Fruit fly (Drosophila melanogaster) whole organism, embryonic: ENCODE results near the gene CG15333.

Experiments used
- Antp ChIP-seq: fragments of 200-800 bp; sonication (Bioruptor generic); optimal IDR thresholded peaks from 3 replicates; lab custom pipeline; 2016; ENCODE audit warnings: missing biosample characterization, missing genetic modification characterization
- CG10462 ChIP-seq: fragments of 200-800 bp; sonication (Bioruptor generic); optimal IDR thresholded peaks from 2 replicates; lab custom pipeline; 2016; ENCODE audit warnings: missing biosample characterization, missing genetic modification characterization
- CG10654 ChIP-seq: fragments of 200-800 bp; sonication (Bioruptor generic); optimal IDR thresholded peaks from 2 replicates; lab custom pipeline; 2016; ENCODE audit warnings: missing biosample characterization, missing genetic modification characterization
- CG11695 ChIP-seq: fragments of 200-800 bp; sonication (Bioruptor generic); IDR thresholded peaks from 3 replicates; pipeline ENCODE4 v1.3.6; 2022; ENCODE audit warnings: missing biosample characterization, missing genetic modification characterization
- CG12071 ChIP-seq: fragments of 200-800 bp; sonication (Bioruptor generic); optimal IDR thresholded peaks from 3 replicates; lab custom pipeline; 2018; ENCODE audit warnings: missing biosample characterization, mild to moderate bottlenecking, missing genetic modification characterization
- CG13775 ChIP-seq: fragments of 200-800 bp; sonication (Bioruptor generic); optimal IDR thresholded peaks from 3 replicates; lab custom pipeline; 2017; ENCODE audit warnings: missing biosample characterization, mild to moderate bottlenecking, missing genetic modification characterization
- CG17328 ChIP-seq: fragments of 200-800 bp; sonication (Bioruptor generic); IDR thresholded peaks from 2 replicates; pipeline ENCODE4 v1.3.6; 2022; ENCODE audit warnings: missing biosample characterization, missing genetic modification characterization
- CG2199 ChIP-seq: fragments of 200-800 bp; sonication (Bioruptor generic); IDR thresholded peaks from 3 replicates; pipeline ENCODE4 v1.3.6; 2022; ENCODE audit warnings: missing biosample characterization, missing genetic modification characterization
- CG32772 ChIP-seq: fragments of 200-800 bp; sonication (Bioruptor generic); IDR thresholded peaks from 2 replicates; pipeline ENCODE4 v1.3.6; 2022; ENCODE audit warnings: missing biosample characterization, missing genetic modification characterization
- CG33557 ChIP-seq: fragments of 200-800 bp; sonication (Bioruptor generic); optimal IDR thresholded peaks from 2 replicates; lab custom pipeline; 2019; ENCODE audit warnings: missing biosample characterization, mild to moderate bottlenecking, missing genetic modification characterization, moderate library complexity
- CG34376 ChIP-seq: fragments of 200-800 bp; sonication (Bioruptor generic); optimal IDR thresholded peaks from 2 replicates; lab custom pipeline; 2018; ENCODE audit warnings: missing biosample characterization, mild to moderate bottlenecking, missing genetic modification characterization
- CG3995 ChIP-seq: fragments of 200-800 bp; sonication (Bioruptor generic); optimal IDR thresholded peaks from 3 replicates; lab custom pipeline; 2016; ENCODE audit warnings: missing biosample characterization, missing genetic modification characterization
- CG4404 ChIP-seq: fragments of 200-800 bp; sonication (Bioruptor generic); IDR thresholded peaks from 2 replicates; pipeline ENCODE4 v1.3.6; 2022; ENCODE audit warnings: missing biosample characterization, missing genetic modification characterization
- CG6254 ChIP-seq: fragments of 200-800 bp; sonication (Bioruptor generic); optimal IDR thresholded peaks from 3 replicates; lab custom pipeline; 2017; ENCODE audit warnings: mild to moderate bottlenecking, missing biosample characterization, missing genetic modification reagents, missing genetic modification characterization
- CG9215 ChIP-seq: fragments of 200-800 bp; sonication (Bioruptor generic); IDR thresholded peaks from 2 replicates; pipeline ENCODE4 v1.3.6; 2022; ENCODE audit warnings: missing biosample characterization, missing genetic modification characterization
- Dad ChIP-seq: fragments of 200-800 bp; sonication (Bioruptor generic); optimal IDR thresholded peaks from 3 replicates; lab custom pipeline; 2016; ENCODE audit warnings: missing biosample characterization, missing genetic modification characterization
- Deaf1 ChIP-seq: fragments of 200-800 bp; optimal IDR thresholded peaks from 3 replicates; lab custom pipeline; 2019; ENCODE audit warnings: missing biosample characterization, mild to moderate bottlenecking, missing genetic modification characterization, moderate library complexity
- Dip3 ChIP-seq: fragments of 200-800 bp; sonication (Bioruptor generic); optimal IDR thresholded peaks from 3 replicates; lab custom pipeline; 2016; ENCODE audit warnings: missing biosample characterization, missing genetic modification characterization
- Doc3 ChIP-seq: fragments of 200-800 bp; sonication (Bioruptor generic); IDR thresholded peaks from 3 replicates; pipeline ENCODE4 v1.3.6; 2022; ENCODE audit warnings: missing biosample characterization, missing genetic modification characterization; ENCODE audit not compliant: partially characterized antibody
- Eip74EF ChIP-seq, 2 experiments: fragments of 200-800 bp in 1 of 2; fragments of >200 bp in 1 of 2; sonication (Bioruptor generic) in 1 of 2; optimal IDR thresholded peaks; 2 replicates each; lab custom pipeline; 2017 to 2019; ENCODE audit warnings: missing biosample characterization in 2 of 2, missing genetic modification characterization in 2 of 2, mild to moderate bottlenecking in 1 of 2, moderate library complexity in 1 of 2
- H15 ChIP-seq: fragments of 200-800 bp; sonication (Bioruptor generic); IDR thresholded peaks from 3 replicates; pipeline ENCODE4 v1.3.6; 2022; ENCODE audit warnings: missing biosample characterization, missing genetic modification characterization
- Kr ChIP-seq: fragments of 200-800 bp; sonication (Bioruptor generic); optimal IDR thresholded peaks from 2 replicates; lab custom pipeline; 2017; ENCODE audit warnings: missing biosample characterization, mild to moderate bottlenecking, missing genetic modification characterization
- Lhr ChIP-seq: fragments of 200-800 bp; sonication (Bioruptor generic); optimal IDR thresholded peaks from 3 replicates; lab custom pipeline; 2017; ENCODE audit warnings: mild to moderate bottlenecking, missing biosample characterization, missing genetic modification reagents, missing genetic modification characterization
- Optix ChIP-seq: fragments of 200-800 bp; sonication (Bioruptor generic); IDR thresholded peaks from 3 replicates; pipeline ENCODE4 v1.3.6; 2022; ENCODE audit warnings: missing biosample characterization, missing genetic modification characterization
- Ptx1 ChIP-seq: fragments of 200-800 bp; sonication (Bioruptor generic); IDR thresholded peaks from 2 replicates; pipeline ENCODE4 v1.3.6; 2022; ENCODE audit warnings: missing biosample characterization, missing genetic modification characterization
- Rx ChIP-seq: fragments of 200-800 bp; sonication (Bioruptor generic); IDR thresholded peaks from 2 replicates; pipeline ENCODE4 v1.3.6; 2022; ENCODE audit warnings: missing biosample characterization, missing genetic modification characterization
- Scr ChIP-seq: fragments of 200-800 bp; sonication (Bioruptor generic); IDR thresholded peaks from 2 replicates; pipeline ENCODE4 v1.3.6; 2022; ENCODE audit warnings: missing biosample characterization, missing genetic modification characterization; ENCODE audit not compliant: partially characterized antibody
- ac ChIP-seq: fragments of 200-800 bp; sonication (Bioruptor generic); optimal IDR thresholded peaks from 3 replicates; lab custom pipeline; 2017; ENCODE audit warnings: missing biosample characterization, mild to moderate bottlenecking, missing genetic modification characterization
- aop ChIP-seq: fragments of 200-800 bp; sonication (Bioruptor generic); IDR thresholded peaks from 2 replicates; pipeline ENCODE4 v1.3.6; 2022; ENCODE audit warnings: missing biosample characterization, missing genetic modification characterization
- dati ChIP-seq: fragments of 200-800 bp; sonication (Bioruptor generic); IDR thresholded peaks from 2 replicates; pipeline ENCODE4 v1.3.6; 2022; ENCODE audit warnings: missing biosample characterization, missing genetic modification characterization
- dmrt11E ChIP-seq: fragments of 200-800 bp; sonication (Bioruptor generic); optimal IDR thresholded peaks from 3 replicates; lab custom pipeline; 2018; ENCODE audit warnings: missing biosample characterization, mild to moderate bottlenecking, missing genetic modification characterization, moderate library complexity
- fd64A ChIP-seq: fragments of 200-800 bp; sonication (Bioruptor generic); optimal IDR thresholded peaks from 3 replicates; lab custom pipeline; 2018; ENCODE audit warnings: missing biosample characterization, mild to moderate bottlenecking, missing genetic modification characterization
- gcm ChIP-seq: fragments of 200-800 bp; sonication (Bioruptor generic); optimal IDR thresholded peaks from 2 replicates; lab custom pipeline; 2019; ENCODE audit warnings: missing biosample characterization, mild to moderate bottlenecking, missing genetic modification characterization, moderate library complexity
- grau ChIP-seq: fragments of 200-800 bp; optimal IDR thresholded peaks from 3 replicates; lab custom pipeline; 2019; ENCODE audit warnings: missing biosample characterization, mild to moderate bottlenecking, missing genetic modification characterization, moderate library complexity
- jigr1 ChIP-seq: fragments of 200-800 bp; sonication (Bioruptor generic); IDR thresholded peaks from 3 replicates; pipeline ENCODE4 v1.3.6; 2022; ENCODE audit warnings: missing biosample characterization, missing genetic modification characterization
- kah ChIP-seq: fragments of 200-800 bp; sonication (Bioruptor generic); optimal IDR thresholded peaks from 2 replicates; lab custom pipeline; 2018; ENCODE audit warnings: missing biosample characterization, mild to moderate bottlenecking, missing genetic modification characterization
- lbe ChIP-seq: fragments of 200-800 bp; sonication (Bioruptor generic); optimal IDR thresholded peaks from 2 replicates; lab custom pipeline; 2016; ENCODE audit warnings: missing biosample characterization, mild to moderate bottlenecking, missing genetic modification characterization
- p53 ChIP-seq: fragments of 200-800 bp; sonication (Bioruptor generic); optimal IDR thresholded peaks from 2 replicates; lab custom pipeline; 2016; ENCODE audit warnings: missing biosample characterization, missing genetic modification characterization
- pfk ChIP-seq: fragments of 200-800 bp; sonication (Bioruptor generic); optimal IDR thresholded peaks from 2 replicates; lab custom pipeline; 2018; ENCODE audit warnings: missing biosample characterization, mild to moderate bottlenecking, missing genetic modification characterization, moderate library complexity
- repo ChIP-seq: fragments of 200-800 bp; sonication (Bioruptor generic); optimal IDR thresholded peaks from 2 replicates; lab custom pipeline; 2016; ENCODE audit warnings: missing biosample characterization, missing genetic modification characterization
- rib ChIP-seq: fragments of 200-800 bp; sonication (Bioruptor generic); IDR thresholded peaks from 2 replicates; pipeline ENCODE4 v1.3.6; 2022; ENCODE audit warnings: missing biosample characterization, missing genetic modification characterization
- row ChIP-seq: fragments of 200-800 bp; sonication (Bioruptor generic); IDR thresholded peaks from 3 replicates; pipeline ENCODE4 v1.3.6; 2022; ENCODE audit warnings: missing biosample characterization, missing genetic modification characterization
- sqz ChIP-seq: fragments of 200-800 bp; sonication (Bioruptor generic); optimal IDR thresholded peaks from 3 replicates; lab custom pipeline; 2018; ENCODE audit warnings: missing biosample characterization, mild to moderate bottlenecking, missing genetic modification characterization
- trh ChIP-seq: fragments of 200-800 bp; sonication (Bioruptor generic); optimal IDR thresholded peaks from 2 replicates; lab custom pipeline; 2016; ENCODE audit warnings: missing biosample characterization, missing genetic modification characterization
- usp ChIP-seq: fragments of >200 bp; optimal IDR thresholded peaks from 2 replicates; lab custom pipeline; 2017; ENCODE audit warnings: missing biosample characterization, missing genetic modification characterization
- vnd ChIP-seq: fragments of 200-800 bp; sonication (Bioruptor generic); IDR thresholded peaks from 3 replicates; pipeline ENCODE4 v1.3.6; 2022; ENCODE audit warnings: missing biosample characterization, missing genetic modification characterization; ENCODE audit not compliant: partially characterized antibody
- yki ChIP-seq: fragments of >200 bp; optimal IDR thresholded peaks from 3 replicates; lab custom pipeline; 2018
- zen2 ChIP-seq: fragments of 200-800 bp; sonication (Bioruptor generic); IDR thresholded peaks from 3 replicates; pipeline ENCODE4 v1.3.6; 2022; ENCODE audit warnings: missing biosample characterization, missing genetic modification characterization; ENCODE audit not compliant: partially characterized antibody
- zf30C ChIP-seq: fragments of 200-800 bp; sonication (Bioruptor generic); optimal IDR thresholded peaks from 3 replicates; lab custom pipeline; 2018; ENCODE audit warnings: missing biosample characterization, mild to moderate bottlenecking, missing genetic modification characterization

Gene CG15333

DNA sequence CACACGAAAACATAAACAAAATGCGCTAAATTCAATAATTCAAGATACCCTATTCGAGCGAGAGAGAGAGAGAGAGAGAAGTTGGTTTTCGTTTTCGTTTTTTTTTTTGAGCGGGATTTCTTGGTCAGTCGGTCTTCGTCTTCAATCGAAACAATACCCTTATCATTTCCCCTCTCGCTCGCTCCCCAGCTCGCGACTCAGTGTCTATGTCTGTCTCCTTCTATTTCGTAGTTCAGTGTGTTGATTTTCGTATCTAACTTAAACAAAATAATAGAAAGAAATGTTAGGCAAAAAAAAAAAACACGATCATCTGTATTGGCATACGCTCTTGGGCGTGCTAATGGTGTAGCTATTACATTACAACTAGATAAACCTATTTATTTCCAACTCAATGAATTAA, 28.1 kb upstream of the CG15333 start (continued):
- TF ChIP-seq trh (no peak), dati (GFP tag; lab: Robert Waterston, UW) (no peak)

DNA sequence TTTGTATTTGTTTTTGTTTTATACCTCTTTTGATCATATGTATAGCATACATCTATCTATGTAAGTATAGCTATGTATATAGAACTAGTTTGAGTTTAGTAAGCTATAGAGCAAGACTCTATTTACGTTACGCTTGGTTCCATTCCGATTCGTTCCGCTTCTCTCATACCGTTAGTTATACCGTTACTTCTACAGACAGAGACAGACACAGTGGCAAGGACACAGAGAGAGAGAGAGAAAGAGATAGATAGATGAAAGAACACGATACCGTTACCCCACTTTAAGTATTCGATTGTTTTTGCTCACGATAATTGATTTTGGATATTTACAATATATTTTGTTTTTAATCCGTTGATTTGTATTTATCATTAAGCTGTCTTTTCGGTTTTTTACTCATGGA, 25.4 kb upstream of the CG15333 start:
- TF ChIP-seq CG34376 (no peak), Dip3 (GFP tag; lab: Kevin White, UChicago) (no peak), grau (tag; lab: Kevin White, UChicago) (no peak), Antp (GFP tag; lab: Kevin White, UChicago) (no peak), p53 (GFP tag; lab: Kevin White, UChicago) (no peak), pfk (peak; percentile 76), Optix (no peak), kah (GFP tag; lab: Kevin White, UChicago) (no peak)
- TF ChIP-seq, all 482 proteins: peak for 1

DNA sequence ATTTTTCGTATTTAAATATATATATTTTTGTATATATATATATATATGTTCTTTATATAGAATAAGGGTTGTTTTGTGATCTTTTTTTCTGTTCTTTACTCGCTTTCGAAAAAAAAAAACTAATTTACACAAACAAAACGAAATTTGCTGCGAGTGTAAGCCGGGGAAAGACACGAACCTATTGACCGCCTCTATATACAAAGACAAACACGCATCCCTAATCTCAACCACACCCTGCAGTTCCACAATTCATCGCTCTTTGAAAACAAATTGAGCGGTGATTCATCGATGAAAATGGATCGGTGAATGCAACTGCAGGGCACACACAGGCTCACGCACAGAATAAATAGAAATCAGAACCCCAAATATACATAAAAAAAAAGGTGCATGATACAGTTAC, 17.8 kb upstream of the CG15333 start:
- TF ChIP-seq CG10654, result no peak
- no peak for TF ChIP-seq usp (GFP tag; lab: Kevin White, UChicago)
- no peak for TF ChIP-seq repo (GFP tag; lab: Kevin White, UChicago)
- no peak for TF ChIP-seq jigr1 (GFP tag; lab: Robert Waterston, UW)
- no peak for TF ChIP-seq rib (GFP tag; lab: Robert Waterston, UW)
- TF ChIP-seq aop, result no peak
- TF ChIP-seq CG10462 (GFP tag; lab: Kevin White, UChicago), result no peak
- no peak for TF ChIP-seq Doc3 (GFP tag; lab: Robert Waterston, UW)
- TF ChIP-seq Dad, result no peak
- no peak for TF ChIP-seq Antp (GFP tag; lab: Kevin White, UChicago)
- peak; percentile 27 for TF ChIP-seq CG33557 (GFP tag; lab: Kevin White, UChicago)
- no peak for TF ChIP-seq Lhr (GFP tag; lab: Kevin White, UChicago)
- no peak for TF ChIP-seq CG4404 (GFP tag; lab: Robert Waterston, UW)
- peak; percentile 17 for TF ChIP-seq sqz
- no peak for TF ChIP-seq vnd (GFP tag; lab: Robert Waterston, UW)
- no peak for TF ChIP-seq lbe
- no peak for TF ChIP-seq Deaf1 (tag; lab: Kevin White, UChicago)
- TF ChIP-seq Kr, result peak; percentile 38
- no peak for TF ChIP-seq zen2 (GFP tag; lab: Robert Waterston, UW)
- no peak for TF ChIP-seq CG32772 (GFP tag; lab: Robert Waterston, UW)
- TF ChIP-seq Eip74EF (GFP tag; optimal IDR thresholded peaks at IDR 0.05; lab: Kevin White, UChicago), result no peak
- no peak for TF ChIP-seq dmrt11E (tag; lab: Kevin White, UChicago)
- TF ChIP-seq Ptx1 (GFP tag; lab: Robert Waterston, UW), result no peak
- TF ChIP-seq CG13775 (GFP tag; lab: Kevin White, UChicago), result no peak
- TF ChIP-seq CG9215, result no peak
- peak; percentile 37; the same call in 1 of the 2 replicates for TF ChIP-seq CG17328 (GFP tag; lab: Robert Waterston, UW)
- TF ChIP-seq CG6254, result no peak
- TF ChIP-seq CG12071 (GFP tag; lab: Kevin White, UChicago), result no peak
- TF ChIP-seq Rx (GFP tag; lab: Robert Waterston, UW), result no peak
- TF ChIP-seq Scr (GFP tag; lab: Robert Waterston, UW), result no peak
- no peak for TF ChIP-seq fd64A (GFP tag; lab: Kevin White, UChicago)
- no peak for TF ChIP-seq CG3995 (GFP tag; lab: Kevin White, UChicago)
- no peak for TF ChIP-seq CG34376
- no peak for TF ChIP-seq yki (lab: Kevin White, UChicago)
- peak; percentile 33 for TF ChIP-seq ac (GFP tag; lab: Kevin White, UChicago)
- TF ChIP-seq zf30C, result peak; percentile 44
- TF ChIP-seq CG2199 (GFP tag; lab: Robert Waterston, UW), result peak; percentile 82; the same call in 2 of the 3 replicates
- TF ChIP-seq CG11695, result no peak
- no peak for TF ChIP-seq row
- peak; percentile 71 for TF ChIP-seq gcm (GFP tag; lab: Kevin White, UChicago)
- TF ChIP-seq H15 (GFP tag; lab: Robert Waterston, UW), result no peak
